Fruit fly (Drosophila melanogaster) S2 (cell line): Measurements from ENCODE around the gene CG14811.

Source experiments
- CG8478 ChIP-seq: fragments of >200 bp; optimal IDR thresholded peaks from 2 replicates; lab custom pipeline; 2018
- CTCF ChIP-seq, 2 experiments: fragments of >200 bp; optimal IDR thresholded peaks; 2 replicates each; lab custom pipeline; 2018

- TF ChIP-seq CTCF (optimal IDR thresholded peaks at IDR 0.05; lab: Kevin White, UChicago): no peak
- no peak for TF ChIP-seq CG8478 (lab: Kevin White, UChicago)
Measured at dm6 chrX:1793793-1794358, 28.3 kb downstream of the CG14811 start.
